Worm (Caenorhabditis elegans) whole organism, L4/young adult: ENCODE data around the gene nhr-171.

Experiments used
- W03F9.2 ChIP-seq: fragments of 150-350 bp; optimal IDR thresholded peaks from 2 replicates; lab custom pipeline; 2014; ENCODE audit warnings: missing biosample characterization, missing genetic modification characterization
- dao-5 ChIP-seq: sonication (generic microtip); optimal IDR thresholded peaks from 2 replicates; lab custom pipeline; 2016; ENCODE audit warnings: missing genotype, missing genetic modification characterization, moderate library complexity, missing compliant biosample characterization
- him-1 ChIP-seq: sonication (generic microtip); optimal IDR thresholded peaks from 2 replicates; lab custom pipeline; 2016; ENCODE audit warnings: missing genotype, missing genetic modification reagents, missing genetic modification characterization, missing compliant biosample characterization

DNA sequence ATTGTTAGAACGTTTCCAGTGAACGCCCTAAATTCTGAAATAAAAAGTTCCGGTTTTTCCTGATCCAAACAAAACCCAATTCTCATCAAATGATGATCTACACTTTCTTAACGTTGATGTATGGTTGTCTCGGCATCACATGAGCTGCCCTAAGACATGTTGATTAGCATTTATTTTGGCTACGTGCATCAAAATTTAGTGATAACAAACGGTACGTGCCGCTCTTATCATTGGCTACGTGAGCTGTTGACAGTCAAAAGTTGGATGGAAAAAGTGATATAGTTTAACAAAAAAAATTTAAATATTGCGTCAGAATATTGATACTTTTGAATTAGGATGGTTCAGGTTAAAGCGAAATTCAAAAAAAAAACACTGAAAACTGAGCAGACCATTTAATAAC is 36.5 kb downstream of the nhr-171 start:
- TF ChIP-seq dao-5 (tag; lab: Kevin White, UChicago), result no peak
- no peak for TF ChIP-seq W03F9.2
- TF ChIP-seq him-1, result no peak
